Worm (Caenorhabditis elegans) whole organism, late embryonic: ENCODE results near the gene aakg-1.

Experiments
- C08G9.2 ChIP-seq: sonication (generic microtip); optimal IDR thresholded peaks from 2 replicates; lab custom pipeline; 2016; ENCODE audit warnings: mild to moderate bottlenecking, missing genetic modification characterization, moderate library complexity, missing compliant biosample characterization
- K02D7.2 ChIP-seq: sonication (generic microtip); optimal IDR thresholded peaks from 2 replicates; lab custom pipeline; 2017; ENCODE audit warnings: mild to moderate bottlenecking, missing genetic modification characterization, missing compliant biosample characterization
- ama-1 ChIP-seq: fragments of 150-350 bp; optimal IDR thresholded peaks from 2 replicates; lab custom pipeline; 2014
- ceh-18 ChIP-seq: sonication (generic microtip); optimal IDR thresholded peaks from 2 replicates; lab custom pipeline; 2016; ENCODE audit warnings: missing genetic modification characterization, missing compliant biosample characterization
- ceh-19 ChIP-seq: fragments of 200-800 bp; sonication (Bioruptor generic); optimal IDR thresholded peaks from 2 replicates; lab custom pipeline; 2018; ENCODE audit warnings: mild to moderate bottlenecking, missing genetic modification characterization, missing compliant biosample characterization
- ceh-2 ChIP-seq: sonication (generic microtip); optimal IDR thresholded peaks from 2 replicates; lab custom pipeline; 2016; ENCODE audit warnings: missing genotype, missing genetic modification characterization, missing compliant biosample characterization
- ceh-31 ChIP-seq: sonication (generic microtip); optimal IDR thresholded peaks from 2 replicates; lab custom pipeline; 2016; ENCODE audit warnings: missing genetic modification characterization, missing compliant biosample characterization
- ceh-34 ChIP-seq: sonication (generic microtip); optimal IDR thresholded peaks from 2 replicates; lab custom pipeline; 2016; ENCODE audit warnings: mild to moderate bottlenecking, missing genetic modification characterization, missing compliant biosample characterization
- ceh-45 ChIP-seq: fragments of 200-800 bp; sonication (Bioruptor generic); IDR thresholded peaks from 2 replicates; pipeline ENCODE4 v1.3.6; 2022; ENCODE audit warnings: missing genetic modification reagents, missing genetic modification characterization, missing compliant biosample characterization
- ceh-48 ChIP-seq: sonication (generic microtip); optimal IDR thresholded peaks from 2 replicates; lab custom pipeline; 2016; ENCODE audit warnings: missing genetic modification characterization, inconsistent platforms, missing compliant biosample characterization
- ceh-9 ChIP-seq: sonication (generic microtip); optimal IDR thresholded peaks from 2 replicates; lab custom pipeline; 2016; ENCODE audit warnings: mild to moderate bottlenecking, missing genetic modification characterization, inconsistent platforms, missing compliant biosample characterization
- che-1 ChIP-seq: sonication (generic microtip); optimal IDR thresholded peaks from 2 replicates; lab custom pipeline; 2016; ENCODE audit warnings: mild to moderate bottlenecking, missing genetic modification characterization, missing compliant biosample characterization
- elt-4 ChIP-seq: sonication (generic microtip); optimal IDR thresholded peaks from 2 replicates; lab custom pipeline; 2016; ENCODE audit warnings: missing genetic modification characterization, missing compliant biosample characterization
- ets-4 ChIP-seq: sonication (generic microtip); optimal IDR thresholded peaks from 2 replicates; lab custom pipeline; 2016; ENCODE audit warnings: missing genetic modification characterization, missing compliant biosample characterization
- eyg-1 ChIP-seq: sonication (generic microtip); optimal IDR thresholded peaks from 2 replicates; lab custom pipeline; 2016; ENCODE audit warnings: missing genotype, missing genetic modification characterization, missing compliant biosample characterization
- fax-1 ChIP-seq: sonication (generic microtip); optimal IDR thresholded peaks from 2 replicates; lab custom pipeline; 2016; ENCODE audit warnings: missing genotype, missing genetic modification characterization, missing compliant biosample characterization
- fkh-10 ChIP-seq: fragments of 150-350 bp; optimal IDR thresholded peaks from 2 replicates; lab custom pipeline; 2014; ENCODE audit warnings: missing biosample characterization, missing genetic modification reagents, missing genetic modification characterization
- fkh-6 ChIP-seq: sonication (generic microtip); optimal IDR thresholded peaks from 2 replicates; lab custom pipeline; 2016; ENCODE audit warnings: missing genetic modification characterization, missing compliant biosample characterization
- gmeb-2 ChIP-seq: sonication (generic microtip); optimal IDR thresholded peaks from 2 replicates; lab custom pipeline; 2016; ENCODE audit warnings: missing genetic modification characterization, inconsistent platforms, missing compliant biosample characterization
- hlh-13 ChIP-seq: fragments of 200-800 bp; sonication (Bioruptor generic); optimal IDR thresholded peaks from 2 replicates; lab custom pipeline; 2018; ENCODE audit warnings: mild to moderate bottlenecking, missing genetic modification characterization, missing compliant biosample characterization
- hlh-30 ChIP-seq: sonication (generic microtip); optimal IDR thresholded peaks from 2 replicates; lab custom pipeline; 2017; ENCODE audit warnings: antibody characterized with exemption, missing genetic modification characterization, missing compliant biosample characterization; ENCODE audit not compliant: insufficient read depth
- hlh-6 ChIP-seq: sonication (generic microtip); optimal IDR thresholded peaks from 2 replicates; lab custom pipeline; 2016; ENCODE audit warnings: missing genotype, missing genetic modification characterization, missing compliant biosample characterization
- hlh-8 ChIP-seq: sonication (generic microtip); optimal IDR thresholded peaks from 2 replicates; lab custom pipeline; 2016; ENCODE audit warnings: missing genotype, missing genetic modification characterization, missing compliant biosample characterization
- lim-6 ChIP-seq: sonication (generic microtip); optimal IDR thresholded peaks from 2 replicates; lab custom pipeline; 2016; ENCODE audit warnings: missing genetic modification characterization, missing compliant biosample characterization
- lin-11 ChIP-seq: fragments of 200-800 bp; sonication (Bioruptor generic); optimal IDR thresholded peaks from 2 replicates; lab custom pipeline; 2018; ENCODE audit warnings: mild to moderate bottlenecking, missing genetic modification characterization, missing compliant biosample characterization
- madf-2 ChIP-seq: sonication (generic microtip); optimal IDR thresholded peaks from 2 replicates; lab custom pipeline; 2017; ENCODE audit warnings: missing genetic modification characterization, missing compliant biosample characterization
- nhr-11 ChIP-seq: fragments of 150-350 bp; optimal IDR thresholded peaks from 2 replicates; lab custom pipeline; 2014; ENCODE audit warnings: missing biosample characterization, missing genetic modification characterization
- nhr-232 ChIP-seq: sonication (generic microtip); optimal IDR thresholded peaks from 2 replicates; lab custom pipeline; 2016; ENCODE audit warnings: missing genetic modification characterization, missing compliant biosample characterization
- pag-3 ChIP-seq: sonication (generic microtip); optimal IDR thresholded peaks from 2 replicates; lab custom pipeline; 2016; ENCODE audit warnings: missing compliant biosample characterization, missing genetic modification characterization, borderline replicate concordance
- pha-2 ChIP-seq: sonication (generic microtip); optimal IDR thresholded peaks from 2 replicates; lab custom pipeline; 2017; ENCODE audit warnings: mild to moderate bottlenecking, missing genetic modification characterization, missing compliant biosample characterization
- pqm-1 ChIP-seq: sonication (generic microtip); optimal IDR thresholded peaks from 2 replicates; lab custom pipeline; 2016; ENCODE audit warnings: missing genetic modification characterization, missing compliant biosample characterization
- pros-1 ChIP-seq: fragments of 150-350 bp; optimal IDR thresholded peaks from 2 replicates; lab custom pipeline; 2014; ENCODE audit warnings: missing biosample characterization, missing genetic modification reagents, missing genetic modification characterization
- ref-2 ChIP-seq: sonication (generic microtip); optimal IDR thresholded peaks from 2 replicates; lab custom pipeline; 2016; ENCODE audit warnings: missing genetic modification characterization, missing compliant biosample characterization
- rnt-1 ChIP-seq: sonication (generic microtip); optimal IDR thresholded peaks from 2 replicates; lab custom pipeline; 2016; ENCODE audit warnings: missing genetic modification characterization, missing compliant biosample characterization
- sdc-2 ChIP-seq: sonication (generic microtip); optimal IDR thresholded peaks from 2 replicates; lab custom pipeline; 2016; ENCODE audit warnings: missing genotype, missing genetic modification characterization, missing compliant biosample characterization
- sox-2 ChIP-seq: fragments of 200-800 bp; sonication (Bioruptor generic); IDR thresholded peaks from 2 replicates; pipeline ENCODE4 v1.3.6; 2022; ENCODE audit warnings: missing genetic modification reagents, missing genetic modification characterization, missing compliant biosample characterization
- syd-9 ChIP-seq: sonication (generic microtip); optimal IDR thresholded peaks from 2 replicates; lab custom pipeline; 2016; ENCODE audit warnings: mild to moderate bottlenecking, missing genetic modification characterization, moderate library complexity, missing compliant biosample characterization
- tbx-2 ChIP-seq: sonication (generic microtip); optimal IDR thresholded peaks from 2 replicates; lab custom pipeline; 2016; ENCODE audit warnings: missing genetic modification characterization, missing compliant biosample characterization
- tbx-7 ChIP-seq: sonication (generic microtip); optimal IDR thresholded peaks from 2 replicates; lab custom pipeline; 2016; ENCODE audit warnings: missing genotype, missing genetic modification characterization, missing compliant biosample characterization
- ttx-3 ChIP-seq: sonication (generic microtip); optimal IDR thresholded peaks from 2 replicates; lab custom pipeline; 2016; ENCODE audit warnings: missing genetic modification reagents, missing genetic modification characterization, missing compliant biosample characterization
- unc-3 ChIP-seq, 2 experiments: fragments of 200-800 bp in 1 of 2; sonication (Bioruptor generic) in 1 of 2; sonication (generic microtip) in 1 of 2; conservative IDR thresholded peaks in 1 of 2; optimal IDR thresholded peaks in 1 of 2; 2 replicates each; pipeline versions ENCODE4 v1.3.6 to Lab custom; 2016 to 2022; ENCODE audit warnings: missing compliant biosample characterization in 2 of 2, missing genetic modification characterization in 2 of 2, missing genetic modification reagents in 1 of 2
- unc-42 ChIP-seq: sonication (generic microtip); optimal IDR thresholded peaks from 2 replicates; lab custom pipeline; 2016; ENCODE audit warnings: missing genotype, missing genetic modification characterization, missing compliant biosample characterization
- unc-55 ChIP-seq: sonication (generic microtip); optimal IDR thresholded peaks from 2 replicates; lab custom pipeline; 2017; ENCODE audit warnings: missing biosample characterization, missing genetic modification reagents, missing genetic modification characterization
- unc-86 ChIP-seq: sonication (generic microtip); optimal IDR thresholded peaks from 2 replicates; lab custom pipeline; 2016; ENCODE audit warnings: missing genetic modification characterization, missing compliant biosample characterization

Gene aakg-1

DNA sequence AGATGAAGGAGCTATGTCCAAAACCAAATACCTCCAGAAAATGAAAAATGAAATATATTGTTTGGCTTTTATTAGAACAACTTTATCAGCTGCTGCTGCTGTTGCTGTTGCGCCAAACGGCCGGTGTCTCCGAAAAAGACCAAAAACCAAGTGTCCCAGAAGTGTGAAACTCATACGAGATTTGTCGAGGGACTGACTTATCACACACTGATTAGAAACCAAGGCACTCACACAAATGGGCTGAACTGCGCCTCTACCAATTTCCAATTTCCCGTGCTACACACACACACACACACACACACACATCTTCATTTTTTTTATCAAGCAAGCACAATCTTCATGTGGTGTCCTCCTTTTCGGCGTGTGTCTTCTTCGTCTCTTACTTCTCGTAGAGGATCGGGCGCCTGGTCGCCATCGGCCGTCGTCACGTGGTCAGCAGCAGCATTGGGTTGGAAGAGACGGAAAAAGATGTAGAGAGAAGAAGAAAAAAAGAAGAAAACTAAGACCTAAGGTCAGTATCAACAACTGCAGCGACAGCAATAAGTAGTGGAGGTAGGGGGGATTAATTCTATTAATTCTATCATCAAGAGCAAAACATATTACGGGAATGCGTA is 7.1 kb downstream of the aakg-1 start:
- TF ChIP-seq ceh-18, result peak; percentile 55
- no peak for TF ChIP-seq nhr-232
- no peak for TF ChIP-seq ceh-9 (tag; lab: Kevin White, UChicago)
- TF ChIP-seq ceh-31 (tag; lab: Kevin White, UChicago), result peak; percentile 5
- peak; percentile 53 for TF ChIP-seq unc-42 (tag; lab: Kevin White, UChicago)
- TF ChIP-seq ets-4 (tag; lab: Kevin White, UChicago), result no peak
- no peak for TF ChIP-seq unc-86 (tag; lab: Kevin White, UChicago)
- TF ChIP-seq hlh-13, result no peak
- TF ChIP-seq hlh-30 (tag; lab: Kevin White, UChicago), result peak; percentile 82
- TF ChIP-seq ceh-45 (GFP tag; lab: Robert Waterston, UW), result no peak
- no peak for TF ChIP-seq tbx-2
- no peak for TF ChIP-seq ama-1 (lab: Kevin White, UChicago)
- TF ChIP-seq unc-55 (GFP tag; lab: Kevin White, UChicago), result no peak
- TF ChIP-seq ttx-3, result no peak

DNA sequence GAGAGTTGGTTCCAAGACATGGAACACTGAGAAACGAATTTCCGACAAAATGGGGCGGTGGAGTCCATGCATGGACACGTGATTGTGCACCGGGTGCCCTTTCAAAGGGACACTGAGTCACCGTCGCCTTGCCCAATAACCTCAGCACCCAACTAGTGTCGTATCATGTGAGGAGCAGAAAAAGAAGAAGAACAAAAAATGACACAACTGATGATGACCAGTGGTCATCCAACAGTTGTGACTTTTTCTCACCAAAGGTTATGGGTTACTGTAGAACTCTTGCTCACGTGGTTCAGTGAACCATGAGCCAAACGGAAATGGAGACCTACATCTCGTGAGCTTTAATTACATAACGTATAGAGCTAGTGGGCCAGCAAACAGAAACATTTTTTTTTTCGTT is 9.4 kb downstream of the aakg-1 start:
- no peak for TF ChIP-seq che-1 (tag; lab: Kevin White, UChicago)
- peak; percentile 28 for TF ChIP-seq hlh-30 (tag; lab: Kevin White, UChicago)

DNA sequence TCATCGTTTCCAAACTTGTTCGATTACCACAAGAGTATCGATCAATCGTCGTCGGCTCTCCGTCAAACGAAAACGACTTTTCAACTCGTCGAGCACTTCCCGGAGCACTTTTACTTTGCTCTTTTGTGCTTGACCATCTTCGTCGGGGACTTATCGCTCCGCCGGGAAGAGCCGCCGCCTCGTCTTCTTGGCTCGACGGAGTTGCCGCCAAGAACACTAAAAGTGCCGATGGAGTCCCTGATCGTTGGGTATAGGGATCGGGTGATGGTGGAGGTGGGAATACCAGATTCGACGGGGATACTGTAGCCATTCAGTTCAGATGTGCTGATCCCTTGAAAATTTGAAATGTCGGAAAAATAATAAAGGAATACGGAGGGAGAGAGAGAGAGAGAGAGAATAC is 12.4 kb downstream of the aakg-1 start:
- TF ChIP-seq che-1 (tag; lab: Kevin White, UChicago) (no peak), ceh-45 (GFP tag; lab: Robert Waterston, UW) (no peak), nhr-11 (tag; lab: Kevin White, UChicago) (no peak), ceh-2 (tag; lab: Kevin White, UChicago) (no peak), unc-42 (tag; lab: Kevin White, UChicago) (no peak), hlh-8 (tag; lab: Kevin White, UChicago) (no peak), elt-4 (tag; lab: Kevin White, UChicago) (no peak), C08G9.2 (tag; lab: Kevin White, UChicago) (no peak), syd-9 (tag; lab: Kevin White, UChicago) (no peak), pros-1 (tag; lab: Kevin White, UChicago) (no peak), hlh-6 (tag; lab: Kevin White, UChicago) (no peak), lim-6 (tag; lab: Kevin White, UChicago) (no peak), unc-86 (tag; lab: Kevin White, UChicago) (no peak), ceh-9 (tag; lab: Kevin White, UChicago) (no peak), gmeb-2 (tag; lab: Kevin White, UChicago) (no peak), ceh-18 (no peak), ceh-34 (tag; lab: Kevin White, UChicago) (no peak), rnt-1 (tag; lab: Kevin White, UChicago) (no peak)

DNA sequence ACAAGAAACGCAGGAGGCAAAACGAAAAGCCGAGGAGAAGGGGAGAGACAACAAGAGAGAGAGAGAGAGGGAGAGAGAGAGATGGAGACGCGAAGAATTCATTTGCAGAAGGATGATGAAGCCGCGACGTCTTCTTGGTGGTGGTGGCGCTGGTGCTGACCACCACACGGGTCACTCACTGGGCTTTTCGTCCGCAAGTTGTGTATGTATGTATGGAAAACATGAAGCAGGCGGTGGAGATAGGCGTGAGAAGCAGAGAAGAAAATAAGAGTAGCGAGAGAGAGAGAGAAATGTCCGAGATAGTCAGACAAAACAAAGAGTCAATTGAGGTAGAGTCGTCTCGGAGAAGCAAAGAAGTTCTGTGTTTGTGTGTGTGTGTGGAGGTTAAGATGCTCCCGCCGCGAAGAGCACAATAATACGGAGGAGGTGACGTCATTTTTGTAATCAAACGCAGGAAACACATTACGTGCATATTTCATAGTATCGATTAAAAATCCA is 17.1 kb downstream of the aakg-1 start:
- TF ChIP-seq ceh-18 (peak; percentile 81), K02D7.2 (peak; percentile 29), sdc-2 (tag; lab: Kevin White, UChicago) (no peak), pros-1 (tag; lab: Kevin White, UChicago) (peak; percentile 60), lin-11 (tag; lab: Kevin White, UChicago) (no peak), ceh-48 (tag; lab: Kevin White, UChicago) (no peak), pag-3 (peak; percentile 13), ceh-19 (GFP tag; lab: Kevin White, UChicago) (peak; percentile 53), che-1 (tag; lab: Kevin White, UChicago) (peak; percentile 7), ref-2 (tag; lab: Kevin White, UChicago) (peak; percentile 41), syd-9 (tag; lab: Kevin White, UChicago) (peak; percentile 20), fkh-10 (GFP tag; lab: Kevin White, UChicago) (no peak), pqm-1 (tag; lab: Kevin White, UChicago) (no peak), tbx-2 (peak; percentile 56), hlh-8 (tag; lab: Kevin White, UChicago) (peak; percentile 32), tbx-7 (no peak), ceh-2 (tag; lab: Kevin White, UChicago) (peak; percentile 52), eyg-1 (tag; lab: Kevin White, UChicago) (no peak), fkh-6 (peak; percentile 3), unc-3 (GFP tag; conservative IDR thresholded peaks at IDR 0.05; lab: Robert Waterston, UW) (no peak), unc-3 (tag; optimal IDR thresholded peaks at IDR 0.05; lab: Kevin White, UChicago) (no peak), madf-2 (tag; lab: Kevin White, UChicago) (no peak), fax-1 (tag; lab: Kevin White, UChicago) (no peak), sox-2 (no peak), pha-2 (tag; lab: Kevin White, UChicago) (no peak), C08G9.2 (tag; lab: Kevin White, UChicago) (peak; percentile 48), rnt-1 (tag; lab: Kevin White, UChicago) (no peak)
